Fruit fly (Drosophila melanogaster) whole organism, adult: ENCODE measurements around the gene CG5391.

Experiments
- CG12768 ChIP-seq: fragments of 200-800 bp; sonication (Bioruptor generic); optimal IDR thresholded peaks from 2 replicates; lab custom pipeline; 2017; ENCODE audit warnings: missing biosample characterization, missing genetic modification characterization, mild to moderate bottlenecking, moderate library complexity, missing genetic modification reagents
- CG33017 ChIP-seq: fragments of 200-800 bp; sonication (Bioruptor generic); optimal IDR thresholded peaks from 2 replicates; lab custom pipeline; 2018; ENCODE audit warnings: missing biosample characterization, mild to moderate bottlenecking, missing genetic modification characterization, moderate library complexity
- Crg-1 ChIP-seq: fragments of 200-800 bp; sonication (Bioruptor generic); optimal IDR thresholded peaks from 2 replicates; lab custom pipeline; 2016; ENCODE audit warnings: missing biosample characterization, missing genetic modification characterization
- Mnt ChIP-seq: fragments of 200-800 bp; sonication (Bioruptor generic); optimal IDR thresholded peaks from 2 replicates; lab custom pipeline; 2016; ENCODE audit warnings: missing biosample characterization, mild to moderate bottlenecking, missing genetic modification characterization
- cnc ChIP-seq, 2 experiments: fragments of >200 bp; optimal IDR thresholded peaks; 2 replicates each; lab custom pipeline; 2017
- kay ChIP-seq: fragments of 200-800 bp; sonication (Bioruptor generic); peaks from one replicate; lab custom pipeline; 2016; ENCODE audit warnings: missing biosample characterization, missing genetic modification characterization, borderline replicate concordance
- pad ChIP-seq: fragments of 200-800 bp; sonication (Bioruptor generic); optimal IDR thresholded peaks from 3 replicates; lab custom pipeline; 2017; ENCODE audit warnings: missing biosample characterization, missing genetic modification characterization, mild to moderate bottlenecking, moderate library complexity, missing genetic modification reagents
- toe ChIP-seq: fragments of 200-800 bp; sonication (Bioruptor generic); optimal IDR thresholded peaks from 2 replicates; lab custom pipeline; 2016; ENCODE audit warnings: missing biosample characterization, missing genetic modification characterization

dm6 chr3R:22288305-22288704 is 45.6 kb downstream of the CG5391 start:
- no peak for TF ChIP-seq toe (GFP tag; lab: Kevin White, UChicago)
- no peak for TF ChIP-seq CG12768 (GFP tag; lab: Kevin White, UChicago)
- no peak for TF ChIP-seq kay
- TF ChIP-seq CG33017 (tag; lab: Kevin White, UChicago): no peak
- TF ChIP-seq cnc (optimal IDR thresholded peaks at IDR 0.05; lab: Kevin White, UChicago): no peak
- no peak for TF ChIP-seq Crg-1 (GFP tag; lab: Kevin White, UChicago)
- TF ChIP-seq Mnt (GFP tag; lab: Kevin White, UChicago): no peak
- TF ChIP-seq pad: no peak
